Fruit fly (Drosophila melanogaster) whole organism, embryonic: ENCODE data around the gene dbr.

ENCODE experiments used
- Adf1 ChIP-seq: fragments of 200-800 bp; sonication (Bioruptor generic); IDR thresholded peaks from 2 replicates; pipeline ENCODE4 v1.3.6; 2022; ENCODE audit warnings: missing biosample characterization, missing genetic modification characterization
- B-H2 ChIP-seq: fragments of 200-800 bp; sonication (Bioruptor generic); optimal IDR thresholded peaks from 2 replicates; lab custom pipeline; 2018; ENCODE audit warnings: missing biosample characterization, mild to moderate bottlenecking, missing genetic modification characterization
- Bgb ChIP-seq: fragments of 200-800 bp; sonication (Bioruptor generic); IDR thresholded peaks from 2 replicates; pipeline ENCODE4 v1.3.6; 2022; ENCODE audit warnings: missing biosample characterization, missing genetic modification characterization; ENCODE audit not compliant: partially characterized antibody
- CG10267 ChIP-seq: fragments of 200-800 bp; sonication (Bioruptor generic); optimal IDR thresholded peaks from 2 replicates; lab custom pipeline; 2018; ENCODE audit warnings: missing biosample characterization, mild to moderate bottlenecking, missing genetic modification characterization, moderate library complexity
- CG10959 ChIP-seq: fragments of 200-800 bp; sonication (Bioruptor generic); IDR thresholded peaks from 2 replicates; pipeline ENCODE4 v1.3.6; 2022; ENCODE audit warnings: missing biosample characterization, missing genetic modification characterization
- CG11085 ChIP-seq: fragments of 200-800 bp; sonication (Bioruptor generic); IDR thresholded peaks from 2 replicates; pipeline ENCODE4 v1.3.6; 2022; ENCODE audit warnings: missing biosample characterization, missing genetic modification characterization
- CG12659 ChIP-seq: fragments of 200-800 bp; sonication (Bioruptor generic); optimal IDR thresholded peaks from 3 replicates; lab custom pipeline; 2017; ENCODE audit warnings: mild to moderate bottlenecking, missing biosample characterization, missing genetic modification reagents, missing genetic modification characterization
- CG13296 ChIP-seq: fragments of 200-800 bp; sonication (Bioruptor generic); optimal IDR thresholded peaks from 3 replicates; lab custom pipeline; 2018; ENCODE audit warnings: missing biosample characterization, mild to moderate bottlenecking, missing genetic modification characterization
- CG14014 ChIP-seq: fragments of 200-800 bp; sonication (Bioruptor generic); IDR thresholded peaks from 2 replicates; pipeline ENCODE4 v1.3.6; 2022; ENCODE audit warnings: missing biosample characterization, missing genetic modification characterization
- CG17359 ChIP-seq: fragments of 200-800 bp; sonication (Bioruptor generic); optimal IDR thresholded peaks from 3 replicates; lab custom pipeline; 2018; ENCODE audit warnings: missing biosample characterization, mild to moderate bottlenecking, missing genetic modification characterization, moderate library complexity
- CG18262 ChIP-seq: fragments of 200-800 bp; optimal IDR thresholded peaks from 3 replicates; lab custom pipeline; 2019; ENCODE audit warnings: missing biosample characterization, mild to moderate bottlenecking, missing genetic modification characterization, moderate library complexity
- CG2199 ChIP-seq: fragments of 200-800 bp; sonication (Bioruptor generic); IDR thresholded peaks from 3 replicates; pipeline ENCODE4 v1.3.6; 2022; ENCODE audit warnings: missing biosample characterization, missing genetic modification characterization
- CG2678 ChIP-seq: fragments of 200-800 bp; sonication (Bioruptor generic); optimal IDR thresholded peaks from 3 replicates; lab custom pipeline; 2019; ENCODE audit warnings: missing biosample characterization, mild to moderate bottlenecking, missing genetic modification characterization, moderate library complexity
- CG30020 ChIP-seq: fragments of 200-800 bp; optimal IDR thresholded peaks from 2 replicates; lab custom pipeline; 2019; ENCODE audit warnings: missing biosample characterization, mild to moderate bottlenecking, missing genetic modification characterization, moderate library complexity
- CG31388 ChIP-seq: fragments of 200-800 bp; sonication (Bioruptor generic); optimal IDR thresholded peaks from 2 replicates; lab custom pipeline; 2016; ENCODE audit warnings: missing biosample characterization, missing genetic modification characterization
- CG4617 ChIP-seq: fragments of 200-800 bp; sonication (Bioruptor generic); optimal IDR thresholded peaks from 3 replicates; lab custom pipeline; 2016; ENCODE audit warnings: missing biosample characterization, missing genetic modification characterization, borderline replicate concordance
- CG4854 ChIP-seq: fragments of 200-800 bp; sonication (Bioruptor generic); optimal IDR thresholded peaks from 2 replicates; lab custom pipeline; 2016; ENCODE audit warnings: missing biosample characterization, missing genetic modification characterization, inconsistent platforms
- CG6654 ChIP-seq: fragments of 200-800 bp; sonication (Bioruptor generic); optimal IDR thresholded peaks from 2 replicates; lab custom pipeline; 2017; ENCODE audit warnings: missing biosample characterization, mild to moderate bottlenecking, missing genetic modification characterization
- CG7963 ChIP-seq: fragments of 200-800 bp; sonication (Bioruptor generic); IDR thresholded peaks from 3 replicates; pipeline ENCODE4 v1.3.6; 2022; ENCODE audit warnings: missing biosample characterization, missing genetic modification characterization; ENCODE audit not compliant: partially characterized antibody
- CG8944 ChIP-seq: fragments of 200-800 bp; sonication (Bioruptor generic); optimal IDR thresholded peaks from 3 replicates; lab custom pipeline; 2016; ENCODE audit warnings: missing biosample characterization, missing genetic modification characterization
- D ChIP-seq, 2 experiments: fragments of 200-800 bp in 1 of 2; fragments of >200 bp in 1 of 2; sonication (Bioruptor generic) in 1 of 2; optimal IDR thresholded peaks; 2 replicates in 1 of 2; 3 replicates in 1 of 2; lab custom pipeline; 2017; ENCODE audit warnings: mild to moderate bottlenecking in 1 of 2, missing biosample characterization in 1 of 2, missing genetic modification characterization in 1 of 2, missing genetic modification reagents in 1 of 2
- Dll ChIP-seq: fragments of 200-800 bp; sonication (Bioruptor generic); IDR thresholded peaks from 4 replicates; pipeline ENCODE4 v1.3.6; 2022; ENCODE audit warnings: missing biosample characterization, missing genetic modification characterization; ENCODE audit not compliant: partially characterized antibody
- Fer2 ChIP-seq: fragments of 200-800 bp; sonication (Bioruptor generic); optimal IDR thresholded peaks from 2 replicates; lab custom pipeline; 2018; ENCODE audit warnings: missing biosample characterization, mild to moderate bottlenecking, missing genetic modification characterization, moderate library complexity
- HmgZ ChIP-seq: fragments of 200-800 bp; sonication (Bioruptor generic); optimal IDR thresholded peaks from 2 replicates; lab custom pipeline; 2018; ENCODE audit warnings: missing biosample characterization, mild to moderate bottlenecking, missing genetic modification characterization
- NC2α ChIP-seq: fragments of 200-800 bp; sonication (Bioruptor generic); optimal IDR thresholded peaks from 2 replicates; lab custom pipeline; 2016; ENCODE audit warnings: missing biosample characterization, missing genetic modification characterization
- Rfx ChIP-seq: fragments of 200-800 bp; sonication (Bioruptor generic); IDR thresholded peaks from 2 replicates; pipeline ENCODE4 v1.3.6; 2022; ENCODE audit warnings: missing biosample characterization, missing genetic modification characterization
- Vsx1 ChIP-seq: fragments of 200-800 bp; sonication (Bioruptor generic); optimal IDR thresholded peaks from 2 replicates; lab custom pipeline; 2017; ENCODE audit warnings: missing biosample characterization, mild to moderate bottlenecking, missing genetic modification characterization, missing genetic modification reagents
- YL-1 ChIP-seq: fragments of 200-800 bp; sonication (Bioruptor generic); optimal IDR thresholded peaks from 3 replicates; lab custom pipeline; 2017; ENCODE audit warnings: missing biosample characterization, mild to moderate bottlenecking, missing genetic modification characterization
- ab ChIP-seq: fragments of 200-800 bp; sonication (Bioruptor generic); optimal IDR thresholded peaks from 2 replicates; lab custom pipeline; 2016; ENCODE audit warnings: missing biosample characterization, missing genetic modification characterization
- ato ChIP-seq: fragments of 200-800 bp; sonication (Bioruptor generic); IDR thresholded peaks from 2 replicates; pipeline ENCODE4 v1.3.6; 2022; ENCODE audit warnings: missing biosample characterization, missing genetic modification characterization; ENCODE audit not compliant: partially characterized antibody
- bigmax ChIP-seq: fragments of 200-800 bp; sonication (Bioruptor generic); optimal IDR thresholded peaks from 2 replicates; lab custom pipeline; 2018; ENCODE audit warnings: missing biosample characterization, mild to moderate bottlenecking, missing genetic modification characterization
- bsh ChIP-seq, 2 experiments: fragments of 200-800 bp; sonication (Bioruptor generic); optimal IDR thresholded peaks; 2 replicates each; lab custom pipeline; 2017 to 2018; ENCODE audit warnings: mild to moderate bottlenecking in 2 of 2, missing biosample characterization in 2 of 2, missing genetic modification characterization in 2 of 2, moderate library complexity in 1 of 2
- ewg ChIP-seq: fragments of 200-800 bp; sonication (Bioruptor generic); optimal IDR thresholded peaks from 3 replicates; lab custom pipeline; 2017; ENCODE audit warnings: mild to moderate bottlenecking, missing biosample characterization, missing genetic modification reagents, missing genetic modification characterization
- gcm ChIP-seq: fragments of 200-800 bp; sonication (Bioruptor generic); optimal IDR thresholded peaks from 2 replicates; lab custom pipeline; 2019; ENCODE audit warnings: missing biosample characterization, mild to moderate bottlenecking, missing genetic modification characterization, moderate library complexity
- gfzf ChIP-seq: fragments of 200-800 bp; sonication (Bioruptor generic); optimal IDR thresholded peaks from 2 replicates; lab custom pipeline; 2016; ENCODE audit warnings: missing biosample characterization, mild to moderate bottlenecking, missing genetic modification characterization, moderate library complexity
- grn ChIP-seq: fragments of 200-800 bp; sonication (Bioruptor generic); optimal IDR thresholded peaks from 3 replicates; lab custom pipeline; 2017; ENCODE audit warnings: missing biosample characterization, missing genetic modification characterization
- jigr1 ChIP-seq: fragments of 200-800 bp; sonication (Bioruptor generic); IDR thresholded peaks from 3 replicates; pipeline ENCODE4 v1.3.6; 2022; ENCODE audit warnings: missing biosample characterization, missing genetic modification characterization
- kni ChIP-seq: fragments of 200-800 bp; sonication (Bioruptor generic); optimal IDR thresholded peaks from 3 replicates; lab custom pipeline; 2017; ENCODE audit warnings: mild to moderate bottlenecking, missing biosample characterization, missing genetic modification reagents, missing genetic modification characterization
- nom ChIP-seq: fragments of 200-800 bp; sonication (Bioruptor generic); optimal IDR thresholded peaks from 2 replicates; lab custom pipeline; 2017; ENCODE audit warnings: missing biosample characterization, missing genetic modification characterization, mild to moderate bottlenecking, moderate library complexity, missing genetic modification reagents
- org-1 ChIP-seq: fragments of 200-800 bp; sonication (Bioruptor generic); optimal IDR thresholded peaks from 2 replicates; lab custom pipeline; 2017; ENCODE audit warnings: missing biosample characterization, missing genetic modification characterization
- rib ChIP-seq: fragments of 200-800 bp; sonication (Bioruptor generic); IDR thresholded peaks from 2 replicates; pipeline ENCODE4 v1.3.6; 2022; ENCODE audit warnings: missing biosample characterization, missing genetic modification characterization
- so ChIP-seq: fragments of 200-800 bp; sonication (Bioruptor generic); IDR thresholded peaks from 3 replicates; pipeline ENCODE4 v1.3.6; 2022; ENCODE audit warnings: missing biosample characterization, missing genetic modification characterization
- sob ChIP-seq: fragments of 200-800 bp; sonication (Bioruptor generic); IDR thresholded peaks from 2 replicates; pipeline ENCODE4 v1.3.6; 2022; ENCODE audit warnings: missing biosample characterization, missing genetic modification characterization
- sqz ChIP-seq: fragments of 200-800 bp; sonication (Bioruptor generic); optimal IDR thresholded peaks from 3 replicates; lab custom pipeline; 2018; ENCODE audit warnings: missing biosample characterization, mild to moderate bottlenecking, missing genetic modification characterization
- stwl ChIP-seq: fragments of 200-800 bp; sonication (Bioruptor generic); optimal IDR thresholded peaks from 3 replicates; lab custom pipeline; 2018; ENCODE audit warnings: missing biosample characterization, mild to moderate bottlenecking, missing genetic modification characterization, moderate library complexity
- sug ChIP-seq: fragments of 200-800 bp; optimal IDR thresholded peaks from 2 replicates; lab custom pipeline; 2019; ENCODE audit warnings: missing biosample characterization, mild to moderate bottlenecking, missing genetic modification characterization, moderate library complexity
- vnd ChIP-seq: fragments of 200-800 bp; sonication (Bioruptor generic); IDR thresholded peaks from 3 replicates; pipeline ENCODE4 v1.3.6; 2022; ENCODE audit warnings: missing biosample characterization, missing genetic modification characterization; ENCODE audit not compliant: partially characterized antibody
- zen2 ChIP-seq: fragments of 200-800 bp; sonication (Bioruptor generic); IDR thresholded peaks from 3 replicates; pipeline ENCODE4 v1.3.6; 2022; ENCODE audit warnings: missing biosample characterization, missing genetic modification characterization; ENCODE audit not compliant: partially characterized antibody

Gene dbr

DNA sequence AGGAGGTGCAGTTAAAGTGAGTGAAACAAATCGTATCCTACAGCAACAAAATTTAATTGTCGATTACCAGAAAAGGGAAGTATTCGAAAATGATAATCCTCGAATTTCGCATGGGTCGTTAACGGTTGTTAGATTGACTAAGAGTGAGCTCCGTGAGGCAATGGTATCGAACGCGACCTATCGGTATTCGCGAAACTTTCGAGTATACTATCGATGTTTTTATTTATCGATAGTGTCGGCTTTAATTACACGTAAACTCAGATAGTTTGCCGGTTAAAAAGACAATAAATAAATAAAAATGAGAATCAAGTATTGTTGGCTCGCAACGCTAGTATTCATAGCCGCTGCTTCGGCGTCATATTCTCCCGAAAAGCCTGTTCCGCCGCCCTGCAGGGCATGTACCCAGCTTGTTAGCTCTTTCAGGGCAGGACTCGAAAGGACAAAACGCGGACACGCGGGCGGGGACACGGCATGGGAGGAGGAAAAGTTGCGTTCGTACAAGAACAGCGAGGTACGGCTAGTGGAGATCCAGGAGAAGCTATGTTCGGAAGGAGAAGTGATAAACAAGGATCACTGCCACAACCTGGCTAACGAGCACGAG lies 36.0 kb downstream of the dbr start, which contains the start of gene Creld (continued):
- TF ChIP-seq jigr1 (GFP tag; lab: Robert Waterston, UW): no peak
- TF ChIP-seq sqz (GFP tag; lab: Kevin White, UChicago): no peak
- no peak for TF ChIP-seq CG11085 (GFP tag; lab: Robert Waterston, UW)
- TF ChIP-seq B-H2 (GFP tag; lab: Kevin White, UChicago): peak; percentile 36
- TF ChIP-seq gcm (GFP tag; lab: Kevin White, UChicago): no peak
- TF ChIP-seq CG31388 (GFP tag; lab: Kevin White, UChicago): no peak
- TF ChIP-seq sug (tag; lab: Kevin White, UChicago): no peak
- TF ChIP-seq org-1: no peak
- no peak for TF ChIP-seq bsh (GFP tag; optimal IDR thresholded peaks at IDR 0.05; lab: Kevin White, UChicago)
- no peak; the same call in 1 of the 2 replicates for TF ChIP-seq Rfx (GFP tag; lab: Robert Waterston, UW)
- TF ChIP-seq D (optimal IDR thresholded peaks at IDR 0.05; lab: Kevin White, UChicago): no peak
- TF ChIP-seq D (GFP tag; optimal IDR thresholded peaks at IDR 0.05; lab: Kevin White, UChicago): no peak
- peak; percentile 54 for TF ChIP-seq CG4617
- TF ChIP-seq zen2: peak; percentile 100
- no peak for TF ChIP-seq CG2678 (tag; lab: Kevin White, UChicago)
- peak; percentile 44 for TF ChIP-seq CG18262 (tag; lab: Kevin White, UChicago)
- no peak for TF ChIP-seq CG2199 (GFP tag; lab: Robert Waterston, UW)
- peak; percentile 99 for TF ChIP-seq ato (GFP tag; lab: Robert Waterston, UW)
- TF ChIP-seq CG14014 (GFP tag; lab: Robert Waterston, UW): no peak
- no peak for TF ChIP-seq CG10959 (GFP tag; lab: Robert Waterston, UW)
- TF ChIP-seq kni: no peak
- TF ChIP-seq CG6654 (GFP tag; lab: Kevin White, UChicago): no peak
- peak; percentile 74 for TF ChIP-seq HmgZ (tag; lab: Kevin White, UChicago)
- peak; percentile 99 for TF ChIP-seq CG7963 (GFP tag; lab: Robert Waterston, UW)
- TF ChIP-seq CG8944 (GFP tag; lab: Kevin White, UChicago): no peak
- TF ChIP-seq gfzf: peak; percentile 41
- no peak for TF ChIP-seq ab
- no peak for TF ChIP-seq so
- TF ChIP-seq vnd: peak; percentile 100
- TF ChIP-seq bigmax (GFP tag; lab: Kevin White, UChicago): peak; percentile 16
- TF ChIP-seq sob: peak; percentile 51; the same call in 1 of the 2 replicates
- TF ChIP-seq Adf1 (GFP tag; lab: Robert Waterston, UW): no peak
- peak; percentile 22 for TF ChIP-seq CG30020
- TF ChIP-seq Vsx1: no peak
- TF ChIP-seq CG12659 (GFP tag; lab: Kevin White, UChicago): peak; percentile 63
- TF ChIP-seq Bgb (GFP tag; lab: Robert Waterston, UW): peak; percentile 100
- peak; percentile 100 for TF ChIP-seq Dll
- no peak for TF ChIP-seq NC2α
- no peak for TF ChIP-seq CG17359 (tag; lab: Kevin White, UChicago)
- TF ChIP-seq YL-1 (GFP tag; lab: Kevin White, UChicago): peak; percentile 67
- TF ChIP-seq rib: peak; percentile 35; the same call in 1 of the 2 replicates
- TF ChIP-seq Fer2 (tag; lab: Kevin White, UChicago): no peak
- no peak for TF ChIP-seq ewg
- TF ChIP-seq nom: no peak
- TF ChIP-seq CG13296 (GFP tag; lab: Kevin White, UChicago): no peak
- no peak for TF ChIP-seq grn
- peak; percentile 85 for TF ChIP-seq stwl (tag; lab: Kevin White, UChicago)
- peak; percentile 29 for TF ChIP-seq CG4854 (GFP tag; lab: Kevin White, UChicago)
- no peak for TF ChIP-seq CG10267 (tag; lab: Kevin White, UChicago)
